Fruit fly (Drosophila melanogaster) whole organism, pupa: ENCODE measurements around the gene CG11109.

ENCODE experiments used
- CG10348 ChIP-seq: fragments of 200-800 bp; sonication (Bioruptor generic); IDR thresholded peaks from 2 replicates; pipeline ENCODE4 v1.3.6; 2022; ENCODE audit warnings: missing biosample characterization, missing genetic modification characterization
- CG12605 ChIP-seq: fragments of 200-800 bp; sonication (Bioruptor generic); IDR thresholded peaks from 2 replicates; pipeline ENCODE4 v1.3.6; 2022; ENCODE audit warnings: missing biosample characterization, missing genetic modification characterization
- CG13204 ChIP-seq: fragments of 200-800 bp; sonication (Bioruptor generic); optimal IDR thresholded peaks from 2 replicates; lab custom pipeline; 2018; ENCODE audit warnings: missing biosample characterization, mild to moderate bottlenecking, missing genetic modification characterization, moderate library complexity
- CG14655 ChIP-seq: fragments of 200-800 bp; sonication (Bioruptor generic); optimal IDR thresholded peaks from 3 replicates; lab custom pipeline; 2017; ENCODE audit warnings: mild to moderate bottlenecking, missing biosample characterization, missing genetic modification reagents, missing genetic modification characterization
- CG15710 ChIP-seq: fragments of 200-800 bp; sonication (Bioruptor generic); optimal IDR thresholded peaks from 2 replicates; lab custom pipeline; 2018; ENCODE audit warnings: missing biosample characterization, mild to moderate bottlenecking, missing genetic modification characterization, moderate library complexity
- CG17806 ChIP-seq: fragments of 200-800 bp; sonication (Bioruptor generic); optimal IDR thresholded peaks from 2 replicates; lab custom pipeline; 2018; ENCODE audit warnings: missing biosample characterization, mild to moderate bottlenecking, missing genetic modification characterization, moderate library complexity
- CG32121 ChIP-seq: fragments of 200-800 bp; sonication (Bioruptor generic); IDR thresholded peaks from 2 replicates; pipeline ENCODE4 v1.3.6; 2022; ENCODE audit warnings: missing biosample characterization, missing genetic modification characterization
- CG34367 ChIP-seq: fragments of 200-800 bp; sonication (Bioruptor generic); optimal IDR thresholded peaks from 2 replicates; lab custom pipeline; 2018; ENCODE audit warnings: missing biosample characterization, mild to moderate bottlenecking, missing genetic modification characterization
- CG4496 ChIP-seq: fragments of 200-800 bp; sonication (Bioruptor generic); IDR thresholded peaks from 3 replicates; pipeline ENCODE4 v1.3.6; 2022; ENCODE audit warnings: missing biosample characterization, missing genetic modification characterization
- CG8159 ChIP-seq: fragments of 200-800 bp; sonication (Bioruptor generic); optimal IDR thresholded peaks from 3 replicates; lab custom pipeline; 2018; ENCODE audit warnings: missing biosample characterization, mild to moderate bottlenecking, missing genetic modification characterization, moderate library complexity
- CG8301 ChIP-seq: fragments of 200-800 bp; sonication (Bioruptor generic); optimal IDR thresholded peaks from 2 replicates; lab custom pipeline; 2018; ENCODE audit warnings: missing biosample characterization, mild to moderate bottlenecking, missing genetic modification characterization
- CG9948 ChIP-seq: fragments of 200-800 bp; sonication (Bioruptor generic); optimal IDR thresholded peaks from 2 replicates; lab custom pipeline; 2018; ENCODE audit warnings: missing biosample characterization, mild to moderate bottlenecking, missing genetic modification characterization, moderate library complexity
- D1 ChIP-seq: fragments of 200-800 bp; sonication (Bioruptor generic); optimal IDR thresholded peaks from 2 replicates; lab custom pipeline; 2018; ENCODE audit warnings: missing biosample characterization, mild to moderate bottlenecking, missing genetic modification characterization, moderate library complexity
- EcR ChIP-seq: fragments of 200-800 bp; sonication (Bioruptor generic); optimal IDR thresholded peaks from 3 replicates; lab custom pipeline; 2019; ENCODE audit warnings: missing biosample characterization, missing genetic modification characterization, mild to moderate bottlenecking, moderate library complexity, missing genetic modification reagents
- Ets98B ChIP-seq: fragments of 200-800 bp; sonication (Bioruptor generic); IDR thresholded peaks from 2 replicates; pipeline ENCODE4 v1.3.6; 2022; ENCODE audit warnings: missing biosample characterization, missing genetic modification characterization
- Pif1A ChIP-seq: fragments of 200-800 bp; sonication (Bioruptor generic); optimal IDR thresholded peaks from 3 replicates; lab custom pipeline; 2016; ENCODE audit warnings: missing biosample characterization, missing genetic modification characterization
- Pif1B ChIP-seq: fragments of 200-800 bp; sonication (Bioruptor generic); optimal IDR thresholded peaks from 3 replicates; lab custom pipeline; 2016; ENCODE audit warnings: missing biosample characterization, missing genetic modification characterization
- Snoo ChIP-seq: fragments of 200-800 bp; sonication (Bioruptor generic); optimal IDR thresholded peaks from 3 replicates; lab custom pipeline; 2017; ENCODE audit warnings: missing biosample characterization, mild to moderate bottlenecking, missing genetic modification characterization, inconsistent platforms
- fd96Ca ChIP-seq: fragments of 200-800 bp; sonication (Bioruptor generic); IDR thresholded peaks from 3 replicates; pipeline ENCODE4 v1.3.6; 2022; ENCODE audit warnings: missing biosample characterization, missing genetic modification characterization
- gl ChIP-seq: fragments of 200-800 bp; sonication (Bioruptor generic); optimal IDR thresholded peaks from 2 replicates; lab custom pipeline; 2018; ENCODE audit warnings: missing biosample characterization, mild to moderate bottlenecking, missing genetic modification characterization
- rn ChIP-seq: fragments of 200-800 bp; sonication (Bioruptor generic); IDR thresholded peaks from 2 replicates; pipeline ENCODE4 v1.3.6; 2022; ENCODE audit warnings: missing biosample characterization, missing genetic modification characterization

Gene CG11109

dm6 chr3L:22894689-22895283, 22.8 kb downstream of the CG11109 start:
- TF ChIP-seq fd96Ca (no peak), D1 (tag; lab: Kevin White, UChicago) (peak; percentile 15)

DNA sequence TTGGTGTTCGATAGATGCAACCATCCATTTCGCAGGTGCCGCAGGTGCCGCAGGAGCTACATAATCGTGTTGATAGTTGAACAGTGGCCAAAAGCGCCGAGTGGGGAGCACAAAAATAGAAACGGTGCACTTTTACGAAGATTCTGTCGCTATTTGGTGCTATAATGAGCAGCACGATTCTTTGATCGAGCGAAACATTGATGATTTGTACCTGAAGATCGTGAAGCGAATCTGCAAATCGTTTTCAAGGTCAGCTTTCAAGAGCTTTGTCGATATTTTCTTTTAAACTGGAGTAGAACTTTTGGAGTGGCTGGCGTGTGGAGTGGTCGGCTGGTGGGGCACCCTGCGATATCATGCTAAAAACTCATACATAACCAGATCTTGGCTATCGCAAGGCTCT, 26.4 kb downstream of the CG11109 start, which contains the start of gene CG11131:
TSS of gene CG11131 (plus strand) at position 301 of the 400 bp plus-strand sequence.
- TF ChIP-seq rn (GFP tag; lab: Robert Waterston, UW) = no peak
- TF ChIP-seq Pif1B (GFP tag; lab: Kevin White, UChicago) = no peak
- TF ChIP-seq Ets98B (GFP tag; lab: Robert Waterston, UW) = no peak
- no peak for TF ChIP-seq CG13204 (GFP tag; lab: Kevin White, UChicago)
- TF ChIP-seq gl (tag; lab: Kevin White, UChicago) = no peak
- no peak for TF ChIP-seq CG12605
- TF ChIP-seq Pif1A (GFP tag; lab: Kevin White, UChicago) = no peak
- no peak for TF ChIP-seq CG15710

DNA sequence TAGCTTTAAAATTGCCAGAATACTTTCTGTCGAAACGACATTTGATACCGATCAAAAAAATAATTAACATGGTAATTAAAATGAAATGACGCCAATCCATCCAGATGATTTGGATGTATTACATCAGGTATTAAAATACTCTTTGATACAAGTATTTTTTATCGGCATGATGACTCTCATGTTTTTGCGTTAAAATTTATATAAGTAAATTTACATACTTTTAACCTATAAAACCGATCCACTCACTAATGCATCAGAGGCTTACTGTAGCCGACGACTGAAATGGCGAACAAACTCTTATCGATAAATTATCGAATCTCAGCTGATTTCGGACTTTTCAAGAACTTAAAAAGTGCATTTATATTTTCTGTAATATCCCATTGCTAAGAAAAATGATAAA, 29.6 kb downstream of the CG11109 start, which contains the start of gene BoYb:
TSS of gene BoYb (plus strand) at position 301 of the 400 bp plus-strand sequence.
- TF ChIP-seq CG34367 (tag; lab: Kevin White, UChicago) (no peak), gl (tag; lab: Kevin White, UChicago) (no peak), CG15710 (no peak), CG14655 (GFP tag; lab: Kevin White, UChicago) (no peak), Ets98B (GFP tag; lab: Robert Waterston, UW) (no peak), Pif1B (GFP tag; lab: Kevin White, UChicago) (no peak), EcR (no peak), CG12605 (no peak)

DNA sequence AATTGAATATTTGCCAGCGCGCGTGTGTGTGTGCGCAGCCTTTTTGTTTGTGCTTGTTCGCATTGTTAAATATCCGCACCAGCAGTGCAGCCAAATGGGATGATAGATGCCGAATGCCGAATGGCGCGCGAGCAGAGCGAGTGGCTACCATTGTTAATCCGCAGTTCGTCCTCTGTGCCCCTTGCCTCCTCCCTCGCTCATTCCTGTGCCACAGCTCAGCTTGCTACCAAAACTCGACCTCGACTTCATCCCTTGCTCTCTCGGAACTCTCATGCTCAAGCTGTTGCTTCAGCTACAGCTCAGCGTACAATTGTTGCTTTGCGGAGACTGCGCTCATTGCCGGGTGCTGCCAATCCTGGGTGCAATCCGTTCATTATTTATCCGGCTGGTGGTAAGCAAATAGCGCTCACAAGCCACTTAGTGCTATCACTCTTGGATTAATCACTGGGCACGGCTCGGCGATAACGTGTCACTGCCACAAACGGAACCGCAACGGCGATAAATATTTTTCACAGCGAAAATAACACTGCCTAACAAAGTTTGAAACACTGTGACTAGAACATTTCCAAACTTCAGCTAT, 37.4 kb downstream of the CG11109 start:
- no peak for TF ChIP-seq EcR
- TF ChIP-seq CG4496 (GFP tag; lab: Robert Waterston, UW) = 0 out of 3 replicates have a peak, but pooled peaks have one; percentile 11

dm6 chr3L:22909914-22910541, 38.0 kb downstream of the CG11109 start, which contains the start of gene CG12768:
Gene CG12768, plus strand, starts transcription at chr3L:22910491.
- peak; percentile 64 for TF ChIP-seq CG9948
- TF ChIP-seq CG10348 (GFP tag; lab: Robert Waterston, UW) = no peak
- TF ChIP-seq fd96Ca = no peak
- TF ChIP-seq CG32121 (GFP tag; lab: Robert Waterston, UW) = no peak
- TF ChIP-seq CG4496 (GFP tag; lab: Robert Waterston, UW) = peak; percentile 66
- TF ChIP-seq CG12605 = no peak
- peak; percentile 40 for TF ChIP-seq CG17806 (tag; lab: Kevin White, UChicago)
- TF ChIP-seq Pif1B (GFP tag; lab: Kevin White, UChicago) = no peak
- peak; percentile 42 for TF ChIP-seq CG8301 (tag; lab: Kevin White, UChicago)
- peak; percentile 24 for TF ChIP-seq CG34367 (tag; lab: Kevin White, UChicago)
- TF ChIP-seq D1 (tag; lab: Kevin White, UChicago) = no peak
- TF ChIP-seq CG14655 (GFP tag; lab: Kevin White, UChicago) = peak; percentile 81
- no peak for TF ChIP-seq CG13204 (GFP tag; lab: Kevin White, UChicago)
- peak; percentile 79 for TF ChIP-seq CG8159 (tag; lab: Kevin White, UChicago)
- TF ChIP-seq Snoo (tag; lab: Kevin White, UChicago) = peak; percentile 45
- TF ChIP-seq EcR = no peak
- peak; percentile 69 for TF ChIP-seq CG15710
- no peak for TF ChIP-seq Pif1A (GFP tag; lab: Kevin White, UChicago)
- TF ChIP-seq rn (GFP tag; lab: Robert Waterston, UW) = no peak
- no peak for TF ChIP-seq gl (tag; lab: Kevin White, UChicago)
- TF ChIP-seq Ets98B (GFP tag; lab: Robert Waterston, UW) = no peak
